Fruit fly (Drosophila melanogaster) whole organism, embryonic: ENCODE data around the gene Oatp33Eb.

Source experiments
- Abd-B ChIP-seq: fragments of 200-800 bp; sonication (Bioruptor generic); optimal IDR thresholded peaks from 2 replicates; lab custom pipeline; 2018; ENCODE audit warnings: missing biosample characterization, mild to moderate bottlenecking, missing genetic modification characterization, moderate library complexity
- CG10431 ChIP-seq: fragments of 200-800 bp; sonication (Bioruptor generic); optimal IDR thresholded peaks from 3 replicates; lab custom pipeline; 2018; ENCODE audit warnings: missing biosample characterization, mild to moderate bottlenecking, missing genetic modification characterization
- CG11093 ChIP-seq: fragments of 200-800 bp; sonication (Bioruptor generic); IDR thresholded peaks from 3 replicates; pipeline ENCODE4 v1.3.6; 2022; ENCODE audit warnings: missing biosample characterization, missing genetic modification characterization
- CG12071 ChIP-seq: fragments of 200-800 bp; sonication (Bioruptor generic); optimal IDR thresholded peaks from 3 replicates; lab custom pipeline; 2018; ENCODE audit warnings: missing biosample characterization, mild to moderate bottlenecking, missing genetic modification characterization
- CG12391 ChIP-seq: fragments of 200-800 bp; sonication (Bioruptor generic); optimal IDR thresholded peaks from 3 replicates; lab custom pipeline; 2018; ENCODE audit warnings: missing biosample characterization, mild to moderate bottlenecking, missing genetic modification characterization, moderate library complexity
- CG13424 ChIP-seq: fragments of 200-800 bp; sonication (Bioruptor generic); optimal IDR thresholded peaks from 2 replicates; lab custom pipeline; 2019; ENCODE audit warnings: missing biosample characterization, mild to moderate bottlenecking, missing genetic modification characterization, moderate library complexity
- CG14965 ChIP-seq: fragments of 200-800 bp; sonication (Bioruptor generic); optimal IDR thresholded peaks from 2 replicates; lab custom pipeline; 2016; ENCODE audit warnings: missing biosample characterization, missing genetic modification characterization, borderline replicate concordance
- CG15696 ChIP-seq: fragments of 200-800 bp; sonication (Bioruptor generic); optimal IDR thresholded peaks from 2 replicates; lab custom pipeline; 2019; ENCODE audit warnings: missing biosample characterization, mild to moderate bottlenecking, missing genetic modification characterization, moderate library complexity
- CG2120 ChIP-seq: fragments of 200-800 bp; sonication (Bioruptor generic); optimal IDR thresholded peaks from 3 replicates; lab custom pipeline; 2016; ENCODE audit warnings: missing biosample characterization, missing genetic modification characterization
- CG2129 ChIP-seq: fragments of 200-800 bp; sonication (Bioruptor generic); IDR thresholded peaks from 2 replicates; pipeline ENCODE4 v1.3.6; 2022; ENCODE audit warnings: missing biosample characterization, missing genetic modification characterization; ENCODE audit not compliant: partially characterized antibody
- CG2875 ChIP-seq: fragments of 200-800 bp; sonication (Bioruptor generic); optimal IDR thresholded peaks from 2 replicates; lab custom pipeline; 2017; ENCODE audit warnings: missing biosample characterization, mild to moderate bottlenecking, missing genetic modification characterization, missing genetic modification reagents
- CG3065 ChIP-seq: fragments of 200-800 bp; sonication (Bioruptor generic); optimal IDR thresholded peaks from 2 replicates; lab custom pipeline; 2016; ENCODE audit warnings: missing biosample characterization, missing genetic modification characterization
- CG34224 ChIP-seq: fragments of 200-800 bp; sonication (Bioruptor generic); IDR thresholded peaks from 3 replicates; pipeline ENCODE4 v1.3.6; 2022; ENCODE audit warnings: missing biosample characterization, missing genetic modification characterization; ENCODE audit not compliant: partially characterized antibody
- CG42726 ChIP-seq: fragments of 200-800 bp; sonication (Bioruptor generic); IDR thresholded peaks from 2 replicates; pipeline ENCODE4 v1.3.6; 2022; ENCODE audit warnings: missing biosample characterization, missing genetic modification characterization; ENCODE audit not compliant: partially characterized antibody
- CG4328 ChIP-seq: fragments of 200-800 bp; sonication (Bioruptor generic); optimal IDR thresholded peaks from 3 replicates; lab custom pipeline; 2017; ENCODE audit warnings: missing biosample characterization, missing genetic modification reagents, missing genetic modification characterization
- CG4617 ChIP-seq: fragments of 200-800 bp; sonication (Bioruptor generic); optimal IDR thresholded peaks from 3 replicates; lab custom pipeline; 2016; ENCODE audit warnings: missing biosample characterization, missing genetic modification characterization, borderline replicate concordance
- CG6175 ChIP-seq: fragments of 200-800 bp; sonication (Bioruptor generic); IDR thresholded peaks from 3 replicates; pipeline ENCODE4 v1.3.6; 2022; ENCODE audit warnings: missing biosample characterization, missing genetic modification characterization
- CG6813 ChIP-seq: fragments of 200-800 bp; sonication (Bioruptor generic); optimal IDR thresholded peaks from 2 replicates; lab custom pipeline; 2017; ENCODE audit warnings: missing biosample characterization, missing genetic modification characterization, mild to moderate bottlenecking, moderate library complexity, missing genetic modification reagents
- CG7271 ChIP-seq: fragments of 200-800 bp; sonication (Bioruptor generic); optimal IDR thresholded peaks from 2 replicates; lab custom pipeline; 2018; ENCODE audit warnings: missing biosample characterization, mild to moderate bottlenecking, missing genetic modification characterization, moderate library complexity
- CG9797 ChIP-seq: fragments of 200-800 bp; sonication (Bioruptor generic); optimal IDR thresholded peaks from 3 replicates; lab custom pipeline; 2018; ENCODE audit warnings: missing biosample characterization, mild to moderate bottlenecking, missing genetic modification characterization
- Chrac-16 ChIP-seq: fragments of 200-800 bp; sonication (Bioruptor generic); optimal IDR thresholded peaks from 3 replicates; lab custom pipeline; 2016; ENCODE audit warnings: missing biosample characterization, missing genetic modification characterization
- D ChIP-seq, 2 experiments: fragments of 200-800 bp in 1 of 2; fragments of >200 bp in 1 of 2; sonication (Bioruptor generic) in 1 of 2; optimal IDR thresholded peaks; 2 replicates in 1 of 2; 3 replicates in 1 of 2; lab custom pipeline; 2017; ENCODE audit warnings: mild to moderate bottlenecking in 1 of 2, missing biosample characterization in 1 of 2, missing genetic modification characterization in 1 of 2, missing genetic modification reagents in 1 of 2
- Eip74EF ChIP-seq, 2 experiments: fragments of 200-800 bp in 1 of 2; fragments of >200 bp in 1 of 2; sonication (Bioruptor generic) in 1 of 2; optimal IDR thresholded peaks; 2 replicates each; lab custom pipeline; 2017 to 2019; ENCODE audit warnings: missing biosample characterization in 2 of 2, missing genetic modification characterization in 2 of 2, mild to moderate bottlenecking in 1 of 2, moderate library complexity in 1 of 2
- Fer2 ChIP-seq: fragments of 200-800 bp; sonication (Bioruptor generic); optimal IDR thresholded peaks from 2 replicates; lab custom pipeline; 2018; ENCODE audit warnings: missing biosample characterization, mild to moderate bottlenecking, missing genetic modification characterization, moderate library complexity
- HLH54F ChIP-seq: fragments of 200-800 bp; sonication (Bioruptor generic); optimal IDR thresholded peaks from 3 replicates; lab custom pipeline; 2016; ENCODE audit warnings: missing biosample characterization, missing genetic modification characterization
- HmgD ChIP-seq: fragments of 200-800 bp; sonication (Bioruptor generic); optimal IDR thresholded peaks from 3 replicates; lab custom pipeline; 2016; ENCODE audit warnings: missing biosample characterization, missing genetic modification characterization
- Hmx ChIP-seq: fragments of 200-800 bp; sonication (Bioruptor generic); optimal IDR thresholded peaks from 2 replicates; lab custom pipeline; 2016; ENCODE audit warnings: missing biosample characterization, missing genetic modification characterization
- Mes4 ChIP-seq: fragments of 200-800 bp; sonication (Bioruptor generic); optimal IDR thresholded peaks from 2 replicates; lab custom pipeline; 2016; ENCODE audit warnings: missing biosample characterization, missing genetic modification characterization
- Myb ChIP-seq: fragments of 200-800 bp; sonication (Bioruptor generic); optimal IDR thresholded peaks from 2 replicates; lab custom pipeline; 2016; ENCODE audit warnings: missing biosample characterization, missing genetic modification characterization
- NC2α ChIP-seq: fragments of 200-800 bp; sonication (Bioruptor generic); optimal IDR thresholded peaks from 2 replicates; lab custom pipeline; 2016; ENCODE audit warnings: missing biosample characterization, missing genetic modification characterization
- Oaz ChIP-seq: fragments of 200-800 bp; sonication (Bioruptor generic); IDR thresholded peaks from 2 replicates; pipeline ENCODE4 v1.3.6; 2022; ENCODE audit warnings: missing biosample characterization, missing genetic modification characterization
- Rx ChIP-seq: fragments of 200-800 bp; sonication (Bioruptor generic); IDR thresholded peaks from 2 replicates; pipeline ENCODE4 v1.3.6; 2022; ENCODE audit warnings: missing biosample characterization, missing genetic modification characterization
- Side ChIP-seq: fragments of 200-800 bp; sonication (Bioruptor generic); optimal IDR thresholded peaks from 2 replicates; lab custom pipeline; 2016; ENCODE audit warnings: missing biosample characterization, missing genetic modification characterization
- Xbp1 ChIP-seq: fragments of 200-800 bp; sonication (Bioruptor generic); optimal IDR thresholded peaks from 3 replicates; lab custom pipeline; 2016; ENCODE audit warnings: missing biosample characterization, mild to moderate bottlenecking, missing genetic modification characterization
- ac ChIP-seq: fragments of 200-800 bp; sonication (Bioruptor generic); optimal IDR thresholded peaks from 3 replicates; lab custom pipeline; 2017; ENCODE audit warnings: missing biosample characterization, mild to moderate bottlenecking, missing genetic modification characterization
- bbx ChIP-seq: fragments of 200-800 bp; sonication (Bioruptor generic); IDR thresholded peaks from 2 replicates; pipeline ENCODE4 v1.3.6; 2022; ENCODE audit warnings: missing biosample characterization, missing genetic modification characterization; ENCODE audit not compliant: partially characterized antibody
- br ChIP-seq: fragments of >200 bp; optimal IDR thresholded peaks from 2 replicates; lab custom pipeline; 2017
- chn ChIP-seq: fragments of 200-800 bp; sonication (Bioruptor generic); optimal IDR thresholded peaks from 2 replicates; lab custom pipeline; 2016; ENCODE audit warnings: missing biosample characterization, missing genetic modification characterization
- ci ChIP-seq: fragments of 200-800 bp; sonication (Bioruptor generic); IDR thresholded peaks from 3 replicates; pipeline ENCODE4 v1.3.6; 2022; ENCODE audit warnings: missing biosample characterization, missing genetic modification characterization
- eyg ChIP-seq: fragments of 200-800 bp; sonication (Bioruptor generic); optimal IDR thresholded peaks from 3 replicates; lab custom pipeline; 2016; ENCODE audit warnings: missing biosample characterization, missing genetic modification characterization
- fru ChIP-seq: fragments of >200 bp; optimal IDR thresholded peaks from 2 replicates; lab custom pipeline; 2017
- nerfin-1 ChIP-seq: fragments of 200-800 bp; sonication (Bioruptor generic); optimal IDR thresholded peaks from 3 replicates; lab custom pipeline; 2019; ENCODE audit warnings: missing biosample characterization, mild to moderate bottlenecking, missing genetic modification characterization, moderate library complexity
- pfk ChIP-seq: fragments of 200-800 bp; sonication (Bioruptor generic); optimal IDR thresholded peaks from 2 replicates; lab custom pipeline; 2018; ENCODE audit warnings: missing biosample characterization, mild to moderate bottlenecking, missing genetic modification characterization, moderate library complexity
- sens ChIP-seq: fragments of 200-800 bp; sonication (Bioruptor generic); peaks from one replicate; lab custom pipeline; 2016; ENCODE audit warnings: missing biosample characterization, missing genetic modification characterization
- slou ChIP-seq: fragments of 200-800 bp; sonication (Bioruptor generic); optimal IDR thresholded peaks from 3 replicates; lab custom pipeline; 2016; ENCODE audit warnings: missing biosample characterization, missing genetic modification characterization
- tin ChIP-seq: fragments of 200-800 bp; sonication (Bioruptor generic); optimal IDR thresholded peaks from 3 replicates; lab custom pipeline; 2016; ENCODE audit warnings: missing biosample characterization, missing genetic modification characterization
- tio ChIP-seq: fragments of 200-800 bp; sonication (Bioruptor generic); optimal IDR thresholded peaks from 2 replicates; lab custom pipeline; 2017; ENCODE audit warnings: missing biosample characterization, missing genetic modification characterization, inconsistent platforms
- vvl ChIP-seq: fragments of 200-800 bp; sonication (Bioruptor generic); IDR thresholded peaks from 2 replicates; pipeline ENCODE4 v1.3.6; 2022; ENCODE audit warnings: missing biosample characterization, missing genetic modification characterization

Gene Oatp33Eb

DNA sequence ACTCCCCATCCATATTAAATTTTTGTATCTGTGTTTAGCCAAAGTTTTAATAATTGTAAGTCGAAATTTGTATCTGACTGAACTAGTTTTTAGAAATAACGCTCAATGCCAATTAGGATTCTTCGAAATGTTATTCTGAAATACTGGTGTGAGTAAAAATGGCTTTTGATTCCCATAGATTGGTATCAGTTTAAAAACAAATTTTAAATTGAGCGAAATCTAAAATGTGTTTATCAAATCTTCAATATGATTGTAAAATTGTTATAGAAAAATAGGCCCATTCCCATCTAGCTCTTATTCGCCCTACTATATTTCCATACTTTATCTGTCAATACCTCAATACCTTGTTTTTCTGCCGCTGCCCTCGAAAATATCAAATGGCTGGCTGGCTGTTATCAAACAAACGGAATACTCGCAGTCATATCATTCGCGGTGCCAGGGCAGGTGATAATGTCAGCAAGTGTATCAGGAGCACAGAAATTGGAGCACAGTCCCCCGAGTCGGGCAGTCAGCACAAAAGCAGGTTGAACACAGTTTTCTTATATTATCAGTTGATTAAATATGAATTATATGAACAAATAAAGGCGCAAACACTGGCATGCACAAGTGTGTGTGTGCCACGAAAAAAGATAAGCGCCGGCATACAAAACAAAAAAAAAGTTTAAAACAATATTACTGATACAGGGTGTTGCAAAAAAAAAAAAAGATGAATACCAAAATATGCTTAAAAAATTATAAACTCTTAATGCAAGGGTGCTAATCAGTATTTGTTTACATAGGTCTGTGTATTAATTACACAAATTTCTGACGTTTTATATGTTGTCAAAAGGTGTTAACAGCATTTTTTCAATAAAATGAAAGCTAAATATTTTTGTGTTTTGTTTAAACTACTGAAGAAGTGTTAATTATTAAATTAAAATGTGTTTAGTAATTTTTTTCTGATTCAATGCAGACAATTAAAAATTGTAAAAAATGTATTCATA, 49.3 kb downstream of the Oatp33Eb start, which contains the start of gene t-cup (continued):
- TF ChIP-seq tin (peak; percentile 27), D (optimal IDR thresholded peaks at IDR 0.05; lab: Kevin White, UChicago) (no peak), D (GFP tag; optimal IDR thresholded peaks at IDR 0.05; lab: Kevin White, UChicago) (peak; percentile 69), CG11093 (no peak), Side (GFP tag; lab: Kevin White, UChicago) (peak; percentile 60), CG2875 (GFP tag; lab: Kevin White, UChicago) (peak; percentile 94), CG7271 (peak; percentile 38), tio (GFP tag; lab: Kevin White, UChicago) (peak; percentile 42), eyg (GFP tag; lab: Kevin White, UChicago) (peak; percentile 73), HmgD (no peak), CG14965 (GFP tag; lab: Kevin White, UChicago) (peak; percentile 27), bbx (peak; percentile 40; the same call in 1 of the 2 replicates), CG15696 (tag; lab: Kevin White, UChicago) (peak; percentile 37), Eip74EF (GFP tag; optimal IDR thresholded peaks at IDR 0.05; lab: Kevin White, UChicago) (peak in 1 of 2 experiments; percentile 26), fru (no peak), CG3065 (GFP tag; lab: Kevin White, UChicago) (no peak), HLH54F (GFP tag; lab: Kevin White, UChicago) (peak; percentile 20), Myb (peak; percentile 20), Oaz (GFP tag; lab: Robert Waterston, UW) (no peak), CG4328 (GFP tag; lab: Kevin White, UChicago) (peak; percentile 84), Chrac-16 (GFP tag; lab: Kevin White, UChicago) (no peak), br (lab: Kevin White, UChicago) (no peak), CG34224 (GFP tag; lab: Robert Waterston, UW) (no peak), slou (no peak), NC2α (GFP tag; lab: Kevin White, UChicago) (peak; percentile 84), chn (GFP tag; lab: Kevin White, UChicago) (no peak), CG6175 (GFP tag; lab: Robert Waterston, UW) (peak; percentile 9; the same call in 1 of the 3 replicates), Rx (GFP tag; lab: Robert Waterston, UW) (no peak), CG2129 (GFP tag; lab: Robert Waterston, UW) (no peak), pfk (peak; percentile 60), nerfin-1 (peak; percentile 60), CG10431 (peak; percentile 83), Abd-B (GFP tag; lab: Kevin White, UChicago) (no peak), CG12071 (GFP tag; lab: Kevin White, UChicago) (peak; percentile 90), CG6813 (GFP tag; lab: Kevin White, UChicago) (peak; percentile 94), CG9797 (GFP tag; lab: Kevin White, UChicago) (no peak), Hmx (GFP tag; lab: Kevin White, UChicago) (no peak), CG12391 (tag; lab: Kevin White, UChicago) (peak; percentile 49), ac (GFP tag; lab: Kevin White, UChicago) (peak; percentile 33), CG42726 (GFP tag; lab: Robert Waterston, UW) (no peak), Mes4 (GFP tag; lab: Kevin White, UChicago) (peak; percentile 71), CG4617 (GFP tag; lab: Kevin White, UChicago) (no peak), CG2120 (GFP tag; lab: Kevin White, UChicago) (peak; percentile 74), CG13424 (tag; lab: Kevin White, UChicago) (peak; percentile 56), vvl (GFP tag; lab: Robert Waterston, UW) (peak; percentile 62; the same call in 1 of the 2 replicates), ci (GFP tag; lab: Robert Waterston, UW) (peak; percentile 91), sens (GFP tag; lab: Kevin White, UChicago) (peak; percentile 92), Fer2 (tag; lab: Kevin White, UChicago) (peak; percentile 38), Xbp1 (GFP tag; lab: Kevin White, UChicago) (peak; percentile 48)
